Worm (Caenorhabditis elegans): Measurements from ENCODE around the gene sap-140.

- TF ChIP-seq K12H6.12 (tag; optimal IDR thresholded peaks at IDR 0.05) (no peak), unc-62 (GFP tag; optimal IDR thresholded peaks at IDR 0.05) (no peak), F39B2.1 (GFP tag; IDR thresholded peaks at IDR 0.05) (no peak), cebp-2 (GFP tag; IDR thresholded peaks at IDR 0.05) (no peak)
Observed at ce11 chrIII:7521163-7521562, 21.6 kb downstream of the sap-140 start, which contains the start of gene lig-4.
